Fruit fly (Drosophila melanogaster): ENCODE measurements around the gene Ranbp21.

DNA sequence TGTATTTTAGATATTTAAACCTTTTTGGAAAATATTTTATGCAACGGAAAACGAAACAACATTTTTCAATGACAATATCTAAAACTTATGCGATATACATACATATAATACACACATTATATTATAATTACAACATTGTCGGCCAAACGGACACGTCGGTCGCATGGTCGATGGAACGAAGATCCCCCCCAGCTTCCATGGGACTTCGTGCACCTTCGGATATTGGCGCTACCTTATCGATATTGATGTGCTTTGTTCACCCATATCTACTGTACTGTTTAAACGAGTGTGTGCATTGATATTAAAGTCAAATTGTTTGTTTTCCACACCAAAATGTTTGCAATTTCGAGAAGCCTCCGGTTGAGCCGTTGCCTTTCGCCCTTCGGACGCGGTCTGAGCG is 26.7 kb downstream of the Ranbp21 start, which contains the start of gene CG14212:
- TF ChIP-seq usp (GFP tag; optimal IDR thresholded peaks at IDR 0.05) (no peak), psq (optimal IDR thresholded peaks at IDR 0.05) (no peak), pan (optimal IDR thresholded peaks at IDR 0.05) (no peak), EcR (GFP tag; optimal IDR thresholded peaks at IDR 0.05) (no peak), CG8478 (optimal IDR thresholded peaks at IDR 0.05) (no peak), Dll (optimal IDR thresholded peaks at IDR 0.05) (no peak)
